Fruit fly (Drosophila melanogaster) whole organism, embryonic: ENCODE measurements around the gene CG11980.

Experiments
- Adf1 ChIP-seq: fragments of 200-800 bp; sonication (Bioruptor generic); IDR thresholded peaks from 2 replicates; pipeline ENCODE4 v1.3.6; 2022; ENCODE audit warnings: missing biosample characterization, missing genetic modification characterization
- Antp ChIP-seq: fragments of 200-800 bp; sonication (Bioruptor generic); optimal IDR thresholded peaks from 3 replicates; lab custom pipeline; 2016; ENCODE audit warnings: missing biosample characterization, missing genetic modification characterization
- Bdp1 ChIP-seq: fragments of 200-800 bp; sonication (Bioruptor generic); optimal IDR thresholded peaks from 3 replicates; lab custom pipeline; 2016; ENCODE audit warnings: missing biosample characterization, missing genetic modification characterization
- CG12744 ChIP-seq: fragments of 200-800 bp; sonication (Bioruptor generic); optimal IDR thresholded peaks from 2 replicates; lab custom pipeline; 2016; ENCODE audit warnings: missing biosample characterization, missing genetic modification characterization
- CG14667 ChIP-seq: fragments of 200-800 bp; sonication (Bioruptor generic); IDR thresholded peaks from 2 replicates; pipeline ENCODE4 v1.3.6; 2022; ENCODE audit warnings: missing biosample characterization, missing genetic modification characterization
- CG1602 ChIP-seq: fragments of 200-800 bp; sonication (Bioruptor generic); optimal IDR thresholded peaks from 3 replicates; lab custom pipeline; 2016; ENCODE audit warnings: missing biosample characterization, missing genetic modification characterization
- CG3838 ChIP-seq: fragments of 200-800 bp; sonication (Bioruptor generic); optimal IDR thresholded peaks from 3 replicates; lab custom pipeline; 2016; ENCODE audit warnings: missing biosample characterization, missing genetic modification characterization
- CG42726 ChIP-seq: fragments of 200-800 bp; sonication (Bioruptor generic); IDR thresholded peaks from 2 replicates; pipeline ENCODE4 v1.3.6; 2022; ENCODE audit warnings: missing biosample characterization, missing genetic modification characterization; ENCODE audit not compliant: partially characterized antibody
- CG6654 ChIP-seq: fragments of 200-800 bp; sonication (Bioruptor generic); optimal IDR thresholded peaks from 2 replicates; lab custom pipeline; 2017; ENCODE audit warnings: missing biosample characterization, mild to moderate bottlenecking, missing genetic modification characterization
- CG6813 ChIP-seq: fragments of 200-800 bp; sonication (Bioruptor generic); optimal IDR thresholded peaks from 2 replicates; lab custom pipeline; 2017; ENCODE audit warnings: missing biosample characterization, missing genetic modification characterization, mild to moderate bottlenecking, moderate library complexity, missing genetic modification reagents
- CG7271 ChIP-seq: fragments of 200-800 bp; sonication (Bioruptor generic); optimal IDR thresholded peaks from 2 replicates; lab custom pipeline; 2018; ENCODE audit warnings: missing biosample characterization, mild to moderate bottlenecking, missing genetic modification characterization, moderate library complexity
- CG8944 ChIP-seq: fragments of 200-800 bp; sonication (Bioruptor generic); optimal IDR thresholded peaks from 3 replicates; lab custom pipeline; 2016; ENCODE audit warnings: missing biosample characterization, missing genetic modification characterization
- Chrac-16 ChIP-seq: fragments of 200-800 bp; sonication (Bioruptor generic); optimal IDR thresholded peaks from 3 replicates; lab custom pipeline; 2016; ENCODE audit warnings: missing biosample characterization, missing genetic modification characterization
- Dfd ChIP-seq, 2 experiments: fragments of >200 bp; optimal IDR thresholded peaks; 2 replicates each; lab custom pipeline; 2017; ENCODE audit warnings: missing biosample characterization in 2 of 2, missing genetic modification characterization in 2 of 2
- ERR ChIP-seq: fragments of 200-800 bp; sonication (Bioruptor generic); optimal IDR thresholded peaks from 2 replicates; lab custom pipeline; 2016; ENCODE audit warnings: missing biosample characterization, missing genetic modification characterization
- Fer2 ChIP-seq: fragments of 200-800 bp; sonication (Bioruptor generic); optimal IDR thresholded peaks from 2 replicates; lab custom pipeline; 2018; ENCODE audit warnings: missing biosample characterization, mild to moderate bottlenecking, missing genetic modification characterization, moderate library complexity
- Kr ChIP-seq: fragments of 200-800 bp; sonication (Bioruptor generic); optimal IDR thresholded peaks from 2 replicates; lab custom pipeline; 2017; ENCODE audit warnings: missing biosample characterization, mild to moderate bottlenecking, missing genetic modification characterization
- NC2α ChIP-seq: fragments of 200-800 bp; sonication (Bioruptor generic); optimal IDR thresholded peaks from 2 replicates; lab custom pipeline; 2016; ENCODE audit warnings: missing biosample characterization, missing genetic modification characterization
- Nf-YA ChIP-seq: fragments of 200-800 bp; sonication (Bioruptor generic); IDR thresholded peaks from 2 replicates; pipeline ENCODE4 v1.3.6; 2022; ENCODE audit warnings: missing biosample characterization, missing genetic modification characterization
- Sox102F ChIP-seq: fragments of 200-800 bp; sonication (Bioruptor generic); optimal IDR thresholded peaks from 2 replicates; lab custom pipeline; 2018; ENCODE audit warnings: missing biosample characterization, mild to moderate bottlenecking, missing genetic modification characterization, moderate library complexity
- Tbp ChIP-seq: fragments of >200 bp; optimal IDR thresholded peaks from 2 replicates; lab custom pipeline; 2018; ENCODE audit warnings: missing biosample characterization, missing genetic modification characterization
- Usf ChIP-seq: fragments of 200-800 bp; sonication (Bioruptor generic); optimal IDR thresholded peaks from 2 replicates; lab custom pipeline; 2017; ENCODE audit warnings: missing genotype, missing biosample characterization, missing genetic modification characterization
- amos ChIP-seq: fragments of 200-800 bp; sonication (Bioruptor generic); IDR thresholded peaks from 2 replicates; pipeline ENCODE4 v1.3.6; 2022; ENCODE audit warnings: missing biosample characterization, missing genetic modification characterization; ENCODE audit not compliant: partially characterized antibody
- ase ChIP-seq: fragments of 200-800 bp; sonication (Bioruptor generic); IDR thresholded peaks from 3 replicates; pipeline ENCODE4 v1.3.6; 2022; ENCODE audit warnings: missing biosample characterization, missing genetic modification characterization
- ash1 ChIP-seq: fragments of 200-800 bp; sonication (Bioruptor generic); optimal IDR thresholded peaks from 2 replicates; lab custom pipeline; 2018; ENCODE audit warnings: missing biosample characterization, mild to moderate bottlenecking, missing genetic modification characterization
- bigmax ChIP-seq: fragments of 200-800 bp; sonication (Bioruptor generic); optimal IDR thresholded peaks from 2 replicates; lab custom pipeline; 2018; ENCODE audit warnings: missing biosample characterization, mild to moderate bottlenecking, missing genetic modification characterization
- bsh ChIP-seq, 2 experiments: fragments of 200-800 bp; sonication (Bioruptor generic); optimal IDR thresholded peaks; 2 replicates each; lab custom pipeline; 2017 to 2018; ENCODE audit warnings: mild to moderate bottlenecking in 2 of 2, missing biosample characterization in 2 of 2, missing genetic modification characterization in 2 of 2, moderate library complexity in 1 of 2
- chn ChIP-seq: fragments of 200-800 bp; sonication (Bioruptor generic); optimal IDR thresholded peaks from 2 replicates; lab custom pipeline; 2016; ENCODE audit warnings: missing biosample characterization, missing genetic modification characterization
- ci ChIP-seq: fragments of 200-800 bp; sonication (Bioruptor generic); IDR thresholded peaks from 3 replicates; pipeline ENCODE4 v1.3.6; 2022; ENCODE audit warnings: missing biosample characterization, missing genetic modification characterization
- crp ChIP-seq, 2 experiments: fragments of 200-800 bp; sonication (Bioruptor generic); optimal IDR thresholded peaks; 2 replicates in 1 of 2; 3 replicates in 1 of 2; lab custom pipeline; 2017; ENCODE audit warnings: missing biosample characterization in 2 of 2, missing genetic modification characterization in 2 of 2, mild to moderate bottlenecking in 1 of 2, moderate library complexity in 1 of 2
- danr ChIP-seq: fragments of 200-800 bp; sonication (Bioruptor generic); IDR thresholded peaks from 2 replicates; pipeline ENCODE4 v1.3.6; 2022; ENCODE audit warnings: missing biosample characterization, missing genetic modification characterization
- dysf ChIP-seq: fragments of 200-800 bp; sonication (Bioruptor generic); IDR thresholded peaks from 3 replicates; pipeline ENCODE4 v1.3.6; 2022; ENCODE audit warnings: missing biosample characterization, missing genetic modification characterization
- eve ChIP-seq, 2 experiments: fragments of >200 bp; optimal IDR thresholded peaks; 2 replicates each; lab custom pipeline; 2017; ENCODE audit warnings: missing biosample characterization in 2 of 2, missing genetic modification characterization in 2 of 2
- fd96Cb ChIP-seq: fragments of 200-800 bp; sonication (Bioruptor generic); optimal IDR thresholded peaks from 2 replicates; lab custom pipeline; 2018; ENCODE audit warnings: missing biosample characterization, mild to moderate bottlenecking, missing genetic modification characterization, moderate library complexity
- gce ChIP-seq: fragments of 200-800 bp; sonication (Bioruptor generic); IDR thresholded peaks from 3 replicates; pipeline ENCODE4 v1.3.6; 2022; ENCODE audit warnings: missing biosample characterization, missing genetic modification characterization
- grau ChIP-seq: fragments of 200-800 bp; optimal IDR thresholded peaks from 3 replicates; lab custom pipeline; 2019; ENCODE audit warnings: missing biosample characterization, mild to moderate bottlenecking, missing genetic modification characterization, moderate library complexity
- h ChIP-seq: fragments of >200 bp; optimal IDR thresholded peaks from 2 replicates; lab custom pipeline; 2017
- ham ChIP-seq: fragments of 200-800 bp; sonication (Bioruptor generic); IDR thresholded peaks from 2 replicates; pipeline ENCODE4 v1.3.6; 2022; ENCODE audit warnings: missing biosample characterization, missing genetic modification characterization
- ind ChIP-seq: fragments of 200-800 bp; sonication (Bioruptor generic); optimal IDR thresholded peaks from 3 replicates; lab custom pipeline; 2016; ENCODE audit warnings: missing biosample characterization, missing genetic modification characterization
- lola ChIP-seq, 3 experiments: fragments of >200 bp in 2 of 3; fragments of 200-800 bp in 1 of 3; sonication (Bioruptor generic) in 1 of 3; optimal IDR thresholded peaks; 2 replicates each; lab custom pipeline; 2017 to 2019; ENCODE audit warnings: missing biosample characterization in 3 of 3, missing genetic modification characterization in 3 of 3, mild to moderate bottlenecking in 1 of 3, moderate library complexity in 1 of 3
- mld ChIP-seq: fragments of 200-800 bp; sonication (Bioruptor generic); IDR thresholded peaks from 3 replicates; pipeline ENCODE4 v1.3.6; 2022; ENCODE audit warnings: missing biosample characterization, missing genetic modification characterization; ENCODE audit not compliant: partially characterized antibody
- nerfin-2 ChIP-seq: fragments of 200-800 bp; sonication (Bioruptor generic); IDR thresholded peaks from 2 replicates; pipeline ENCODE4 v1.3.6; 2022; ENCODE audit warnings: missing biosample characterization, missing genetic modification characterization; ENCODE audit not compliant: partially characterized antibody
- org-1 ChIP-seq: fragments of 200-800 bp; sonication (Bioruptor generic); optimal IDR thresholded peaks from 2 replicates; lab custom pipeline; 2017; ENCODE audit warnings: missing biosample characterization, missing genetic modification characterization
- p53 ChIP-seq: fragments of 200-800 bp; sonication (Bioruptor generic); optimal IDR thresholded peaks from 2 replicates; lab custom pipeline; 2016; ENCODE audit warnings: missing biosample characterization, missing genetic modification characterization
- sens ChIP-seq: fragments of 200-800 bp; sonication (Bioruptor generic); peaks from one replicate; lab custom pipeline; 2016; ENCODE audit warnings: missing biosample characterization, missing genetic modification characterization
- slou ChIP-seq: fragments of 200-800 bp; sonication (Bioruptor generic); optimal IDR thresholded peaks from 3 replicates; lab custom pipeline; 2016; ENCODE audit warnings: missing biosample characterization, missing genetic modification characterization
- stwl ChIP-seq: fragments of 200-800 bp; sonication (Bioruptor generic); optimal IDR thresholded peaks from 3 replicates; lab custom pipeline; 2018; ENCODE audit warnings: missing biosample characterization, mild to moderate bottlenecking, missing genetic modification characterization, moderate library complexity
- sug ChIP-seq: fragments of 200-800 bp; optimal IDR thresholded peaks from 2 replicates; lab custom pipeline; 2019; ENCODE audit warnings: missing biosample characterization, mild to moderate bottlenecking, missing genetic modification characterization, moderate library complexity
- tio ChIP-seq: fragments of 200-800 bp; sonication (Bioruptor generic); optimal IDR thresholded peaks from 2 replicates; lab custom pipeline; 2017; ENCODE audit warnings: missing biosample characterization, missing genetic modification characterization, inconsistent platforms
- trh ChIP-seq: fragments of 200-800 bp; sonication (Bioruptor generic); optimal IDR thresholded peaks from 2 replicates; lab custom pipeline; 2016; ENCODE audit warnings: missing biosample characterization, missing genetic modification characterization
- wek ChIP-seq: fragments of 200-800 bp; sonication (Bioruptor generic); optimal IDR thresholded peaks from 3 replicates; lab custom pipeline; 2018; ENCODE audit warnings: missing biosample characterization, mild to moderate bottlenecking, missing genetic modification characterization, moderate library complexity
- yki ChIP-seq: fragments of >200 bp; optimal IDR thresholded peaks from 3 replicates; lab custom pipeline; 2018

CG11980 gene

DNA sequence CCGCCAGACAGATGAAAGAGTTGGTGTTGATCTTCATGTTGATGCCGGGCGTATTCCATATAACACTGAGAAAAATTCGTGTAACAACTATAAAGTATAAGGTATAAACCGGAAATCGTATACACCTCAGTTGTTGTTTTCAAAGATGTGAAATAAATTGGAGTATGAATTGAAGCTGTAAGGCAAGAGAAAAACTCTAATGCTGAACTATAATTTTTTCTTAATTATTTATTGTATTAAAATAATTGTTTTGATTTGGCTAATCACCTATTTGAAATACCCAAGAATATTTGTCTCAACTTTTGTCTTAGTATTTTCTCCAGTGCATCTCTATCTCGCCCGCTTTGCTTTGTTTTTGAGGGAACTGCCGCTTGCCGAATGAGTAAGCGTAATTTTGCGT is 43.5 kb upstream of the CG11980 start (continued):
- TF ChIP-seq CG6654 (no peak), Dfd (GFP tag; optimal IDR thresholded peaks at IDR 0.05; lab: Kevin White, UChicago) (no peak), bsh (GFP tag; optimal IDR thresholded peaks at IDR 0.05; lab: Kevin White, UChicago) (peak in 1 of 2 experiments; percentile 64), grau (tag; lab: Kevin White, UChicago) (peak; percentile 66), stwl (tag; lab: Kevin White, UChicago) (no peak), Antp (GFP tag; lab: Kevin White, UChicago) (no peak), org-1 (GFP tag; lab: Kevin White, UChicago) (peak; percentile 44), CG3838 (GFP tag; lab: Kevin White, UChicago) (no peak), Fer2 (tag; lab: Kevin White, UChicago) (no peak), ci (GFP tag; lab: Robert Waterston, UW) (0 out of 3 replicates have a peak, but pooled peaks have one; percentile 59), gce (GFP tag; lab: Robert Waterston, UW) (no peak), Tbp (no peak), sens (GFP tag; lab: Kevin White, UChicago) (peak; percentile 44), CG12744 (GFP tag; lab: Kevin White, UChicago) (no peak), CG42726 (no peak), slou (GFP tag; lab: Kevin White, UChicago) (no peak), tio (GFP tag; lab: Kevin White, UChicago) (peak; percentile 28), ham (GFP tag; lab: Robert Waterston, UW) (no peak), chn (GFP tag; lab: Kevin White, UChicago) (no peak), ind (peak; percentile 55), amos (GFP tag; lab: Robert Waterston, UW) (no peak), mld (no peak), Kr (GFP tag; lab: Kevin White, UChicago) (no peak), Usf (GFP tag; lab: Kevin White, UChicago) (no peak), CG7271 (tag; lab: Kevin White, UChicago) (no peak), eve (GFP tag; optimal IDR thresholded peaks at IDR 0.05; lab: Kevin White, UChicago) (peak in 1 of 2 experiments; percentile 32), ase (GFP tag; lab: Robert Waterston, UW) (0 out of 3 replicates have a peak, but pooled peaks have one; percentile 39), CG6813 (peak; percentile 18), wek (GFP tag; lab: Kevin White, UChicago) (no peak), bigmax (GFP tag; lab: Kevin White, UChicago) (no peak), NC2α (GFP tag; lab: Kevin White, UChicago) (no peak), sug (tag; lab: Kevin White, UChicago) (no peak), Adf1 (GFP tag; lab: Robert Waterston, UW) (no peak), fd96Cb (tag; lab: Kevin White, UChicago) (peak; percentile 47), p53 (GFP tag; lab: Kevin White, UChicago) (no peak), dysf (GFP tag; lab: Robert Waterston, UW) (peak; percentile 72), ERR (GFP tag; lab: Kevin White, UChicago) (no peak), Bdp1 (GFP tag; lab: Kevin White, UChicago) (no peak), CG1602 (GFP tag; lab: Kevin White, UChicago) (peak; percentile 24), Sox102F (GFP tag; lab: Kevin White, UChicago) (peak; percentile 85), trh (GFP tag; lab: Kevin White, UChicago) (no peak), lola (GFP tag; optimal IDR thresholded peaks at IDR 0.05; lab: Kevin White, UChicago) (peak in 1 of 3 experiments; percentile 64), CG8944 (GFP tag; lab: Kevin White, UChicago) (no peak), danr (GFP tag; lab: Robert Waterston, UW) (no peak), Chrac-16 (peak; percentile 46), nerfin-2 (no peak), Nf-YA (peak; percentile 31; the same call in 1 of the 2 replicates), CG14667 (GFP tag; lab: Robert Waterston, UW) (no peak), yki (lab: Kevin White, UChicago) (no peak), crp (GFP tag; optimal IDR thresholded peaks at IDR 0.05; lab: Kevin White, UChicago) (no peak), h (lab: Kevin White, UChicago) (no peak), ash1 (no peak)
